Fruit fly (Drosophila melanogaster) S2 (cell line): ENCODE data around the gene DAAM.

Experiments
- CG8478 ChIP-seq: fragments of >200 bp; optimal IDR thresholded peaks from 2 replicates; lab custom pipeline; 2018
- CTCF ChIP-seq, 2 experiments: fragments of >200 bp; optimal IDR thresholded peaks; 2 replicates each; lab custom pipeline; 2018

- TF ChIP-seq CTCF (optimal IDR thresholded peaks at IDR 0.05; lab: Kevin White, UChicago) (no peak), CG8478 (lab: Kevin White, UChicago) (no peak)
Measured at dm6 chrX:1248735-1249134, 73.4 kb downstream of the DAAM start.
